Fruit fly (Drosophila melanogaster): ENCODE measurements around the gene Bcat.
A peak's percentile ranks its signal among the peaks of the same experiment; 100 is the strongest.

Gene Bcat

DNA sequence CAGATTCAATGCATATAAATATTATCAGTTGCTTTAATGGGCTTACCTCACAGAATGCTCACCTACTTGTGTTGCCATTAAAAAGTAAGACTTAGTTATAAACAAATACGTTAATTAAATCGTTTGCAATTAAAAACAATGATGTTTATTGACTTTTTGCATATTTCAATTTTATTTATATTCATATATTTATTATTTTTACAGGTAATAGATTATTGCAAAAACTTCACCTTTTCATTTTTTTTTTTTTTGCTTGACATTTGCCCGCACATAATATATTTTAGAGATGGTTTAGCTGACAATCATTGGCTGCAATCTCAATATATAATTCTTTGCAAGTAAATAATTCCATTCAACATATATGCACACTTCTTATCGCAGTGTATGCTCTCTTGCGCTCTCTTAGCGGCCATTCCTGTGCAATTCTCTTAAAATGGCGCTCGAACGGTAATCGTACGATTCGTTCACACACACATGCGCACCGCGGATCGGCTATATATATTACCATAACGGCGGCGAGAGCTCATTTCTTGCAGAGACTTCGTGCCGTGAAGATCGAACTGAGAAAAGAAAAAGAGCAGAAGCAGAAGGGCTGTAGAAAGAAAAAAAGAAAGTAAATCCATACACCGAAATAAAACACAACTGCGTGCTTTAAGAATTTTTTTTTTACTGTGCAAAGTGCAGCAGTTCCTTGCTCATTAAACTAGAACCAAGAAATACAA lies at the start of gene Bcat (continued):
- TF ChIP-seq CG15336 (GFP tag; IDR thresholded peaks at IDR 0.05): peak; percentile 38; the same call in 1 of the 2 replicates
- TF ChIP-seq net (GFP tag; optimal IDR thresholded peaks at IDR 0.05): peak; percentile 68
- peak; percentile 22; the same call in 1 of the 2 replicates for TF ChIP-seq CG11294 (GFP tag; IDR thresholded peaks at IDR 0.05)
- peak; percentile 65 for TF ChIP-seq Hr4 (GFP tag; optimal IDR thresholded peaks at IDR 0.05)
- TF ChIP-seq Hr38 (GFP tag; optimal IDR thresholded peaks at IDR 0.05): no peak
- TF ChIP-seq CG6163 (GFP tag; IDR thresholded peaks at IDR 0.05): 0 out of 3 replicates have a peak, but pooled peaks have one; percentile 49
- TF ChIP-seq CG6276 (GFP tag; optimal IDR thresholded peaks at IDR 0.05): peak; percentile 78
- peak; percentile 74 for TF ChIP-seq CG4318 (GFP tag; optimal IDR thresholded peaks at IDR 0.05)
- TF ChIP-seq CG6808 (GFP tag; optimal IDR thresholded peaks at IDR 0.05): peak; percentile 45
- TF ChIP-seq eg (GFP tag; IDR thresholded peaks at IDR 0.05): peak; percentile 53; the same call in 2 of the 3 replicates

DNA sequence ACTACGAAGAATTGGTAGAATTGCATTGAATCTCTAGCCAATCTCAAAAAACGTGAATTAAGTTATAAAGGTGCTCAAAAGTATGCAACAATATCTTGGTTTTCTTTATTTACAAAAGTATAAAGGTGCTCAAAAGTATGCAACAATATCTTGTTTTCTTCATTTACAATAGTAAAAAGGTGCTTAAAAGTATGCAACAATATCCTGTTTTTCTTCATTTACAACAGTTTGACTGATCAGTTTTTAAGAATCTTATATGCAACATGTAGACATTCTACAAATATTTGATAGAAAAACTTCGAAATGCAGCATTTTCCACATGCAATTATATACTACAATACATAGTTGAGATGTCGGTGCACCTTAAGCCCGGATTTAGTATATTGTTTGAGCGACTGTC lies 49.7 kb upstream of the Bcat start:
- TF ChIP-seq CG16779 (tag; optimal IDR thresholded peaks at IDR 0.05): no peak

DNA sequence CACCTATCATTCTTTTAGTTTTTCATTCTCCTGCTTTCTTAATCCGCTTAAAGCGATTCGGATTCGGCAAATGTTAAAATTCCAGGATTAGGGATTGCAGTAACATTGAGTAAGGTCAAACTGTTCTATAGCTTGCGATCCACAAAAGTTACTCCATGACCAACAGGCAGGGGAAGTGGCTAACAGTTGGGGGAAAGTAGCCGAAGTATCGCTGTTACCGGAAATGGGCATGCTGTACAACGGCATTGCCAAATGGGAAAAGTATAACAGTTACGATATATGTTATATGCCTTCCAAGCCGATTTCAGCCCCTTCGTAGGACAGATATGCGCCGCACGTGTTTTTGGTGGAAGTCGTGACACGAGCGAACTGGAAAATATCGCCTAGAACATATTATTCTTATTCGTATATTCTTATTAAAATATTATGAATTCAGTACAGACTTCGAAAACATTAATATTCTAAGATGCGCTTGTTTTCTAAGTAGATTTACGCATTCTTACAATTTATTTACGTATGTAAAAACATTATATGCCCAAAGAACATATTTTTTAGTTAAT lies 38.4 kb upstream of the Bcat start:
- TF ChIP-seq Eip78C (GFP tag) (peak; percentile 37), CG8632 (GFP tag; optimal IDR thresholded peaks at IDR 0.05) (no peak)

DNA sequence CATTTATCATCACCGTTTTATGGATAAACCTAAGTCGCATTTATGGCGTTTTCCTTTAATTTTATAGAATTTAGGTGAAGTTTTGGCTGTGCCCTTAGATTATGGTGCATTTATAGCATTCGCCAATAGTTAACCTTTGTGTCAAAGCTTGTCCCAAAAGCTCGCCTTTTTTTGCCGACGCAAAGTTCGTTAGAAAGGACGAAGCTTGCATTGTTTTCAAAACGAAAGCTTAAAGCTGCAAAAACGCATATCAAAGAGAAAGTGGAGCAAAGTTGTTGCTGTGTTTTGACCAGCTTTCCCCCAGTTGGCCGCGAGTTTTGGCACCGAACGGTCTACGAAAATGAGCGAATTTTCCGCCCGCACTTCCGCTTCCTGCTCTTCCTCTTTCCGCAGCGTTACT lies 37.8 kb upstream of the Bcat start, which contains the start of gene Syt12:
Gene Syt12, plus strand, starts transcription at position 301 of the 400 bp plus-strand sequence.
- TF ChIP-seq Eip93F (GFP tag; optimal IDR thresholded peaks at IDR 0.05) (no peak), Eip78C (GFP tag) (peak; percentile 45)

DNA sequence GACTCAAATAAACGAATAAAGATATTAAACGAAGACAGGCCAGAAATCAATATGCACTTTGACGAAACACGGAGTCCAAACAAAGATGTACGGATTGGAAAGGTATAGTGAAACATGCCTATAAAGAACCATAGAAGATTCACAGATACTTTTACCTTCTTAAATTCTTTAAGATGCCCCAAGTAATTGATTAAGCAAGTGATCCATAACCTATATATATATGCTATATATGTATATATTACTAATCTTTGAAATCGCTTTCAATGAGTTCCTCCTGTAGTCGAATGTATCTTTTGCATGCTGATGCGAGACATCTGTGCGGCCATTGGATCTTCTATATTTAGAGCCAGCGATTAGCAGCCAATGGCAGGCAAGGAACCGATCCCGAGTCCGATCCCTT lies 28.6 kb upstream of the Bcat start, which contains the start of gene dmrt11E:
Gene dmrt11E, plus strand, starts transcription at position 43 of the 400 bp plus-strand sequence.
- TF ChIP-seq Eip78C (GFP tag) (peak; percentile 70), ss (GFP tag; optimal IDR thresholded peaks at IDR 0.05) (peak; percentile 41 to 46), fd59A (GFP tag; optimal IDR thresholded peaks at IDR 0.05) (peak; percentile 20), CG3919 (GFP tag; optimal IDR thresholded peaks at IDR 0.05) (peak; percentile 31), CG10669 (GFP tag; optimal IDR thresholded peaks at IDR 0.05) (peak; percentile 49), CG11762 (GFP tag; optimal IDR thresholded peaks at IDR 0.05; ENCODE audit: insufficient read depth) (no peak), spab (GFP tag; optimal IDR thresholded peaks at IDR 0.05) (peak; percentile 36), CG15336 (GFP tag; IDR thresholded peaks at IDR 0.05) (peak; percentile 66), vri (GFP tag; optimal IDR thresholded peaks at IDR 0.05) (no peak), Eip75B (GFP tag; optimal IDR thresholded peaks at IDR 0.05) (no peak), CG8119 (GFP tag; IDR thresholded peaks at IDR 0.05) (0 out of 3 replicates have a peak, but pooled peaks have one; percentile 33), CG1621 (tag; optimal IDR thresholded peaks at IDR 0.05) (peak; percentile 24), achi (GFP tag; optimal IDR thresholded peaks at IDR 0.05) (peak; percentile 31), Sox102F (GFP tag; optimal IDR thresholded peaks at IDR 0.05) (no peak), Hr4 (GFP tag; optimal IDR thresholded peaks at IDR 0.05) (no peak), CG6808 (GFP tag; optimal IDR thresholded peaks at IDR 0.05) (peak; percentile 42), Sox14 (GFP tag; optimal IDR thresholded peaks at IDR 0.05) (no peak), CG6792 (GFP tag; optimal IDR thresholded peaks at IDR 0.05) (no peak), esn (GFP tag; optimal IDR thresholded peaks at IDR 0.05) (no peak), CG34406 (GFP tag; optimal IDR thresholded peaks at IDR 0.05) (peak; percentile 21), CG10631 (GFP tag; optimal IDR thresholded peaks at IDR 0.05) (peak; percentile 63), Ets96B (tag; optimal IDR thresholded peaks at IDR 0.05) (peak; percentile 60), fkh (GFP tag; optimal IDR thresholded peaks at IDR 0.05) (no peak), topi (GFP tag; optimal IDR thresholded peaks at IDR 0.05) (no peak), eg (GFP tag; IDR thresholded peaks at IDR 0.05) (0 out of 3 replicates have a peak, but pooled peaks have one; percentile 54), dsx (GFP tag; optimal IDR thresholded peaks at IDR 0.05; ENCODE audit: poor library complexity, severe bottlenecking) (peak; percentile 64), CG6163 (GFP tag; IDR thresholded peaks at IDR 0.05) (peak; percentile 61), Lpt (GFP tag; optimal IDR thresholded peaks at IDR 0.05) (peak; percentile 14), CG7368 (GFP tag; optimal IDR thresholded peaks at IDR 0.05) (no peak), CG11902 (GFP tag; optimal IDR thresholded peaks at IDR 0.05) (no peak), CG32006 (GFP tag; optimal IDR thresholded peaks at IDR 0.05) (peak; percentile 21), CG16779 (tag; optimal IDR thresholded peaks at IDR 0.05) (no peak), net (GFP tag; optimal IDR thresholded peaks at IDR 0.05) (no peak), OdsH (GFP tag; optimal IDR thresholded peaks at IDR 0.05) (peak; percentile 33), CG4318 (GFP tag; optimal IDR thresholded peaks at IDR 0.05) (no peak)
